Worm (Caenorhabditis elegans): ENCODE measurements around the gene disl-2.

Gene disl-2

DNA sequence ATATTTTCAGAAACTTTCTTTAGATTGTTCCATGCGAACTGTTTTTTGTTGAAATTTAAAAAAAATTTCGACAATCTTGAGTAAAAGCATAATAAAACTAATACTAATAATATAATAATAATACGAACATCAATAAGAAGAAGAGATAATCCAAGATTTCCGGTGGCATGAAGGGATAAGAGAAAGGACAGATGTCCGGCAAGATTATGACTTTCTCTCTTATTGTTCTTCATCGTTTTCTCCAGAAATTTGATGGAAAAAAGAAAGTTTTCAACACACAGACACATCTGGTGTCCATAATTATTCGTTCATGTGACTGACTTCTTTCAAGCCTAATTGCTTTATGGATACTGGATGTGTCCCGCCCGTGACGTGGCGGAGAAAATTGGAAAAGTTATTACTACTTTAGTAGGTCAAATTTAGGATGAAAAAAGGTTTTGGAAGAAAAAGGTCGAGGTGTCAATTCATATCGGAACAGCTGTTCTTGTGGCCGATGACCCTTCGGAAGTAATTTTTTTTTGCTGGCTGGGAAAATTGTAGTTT, 20.3 kb upstream of the disl-2 start:
- TF ChIP-seq zfh-2 (GFP tag; conservative IDR thresholded peaks at IDR 0.05) (no peak), nfyb-1 (GFP tag; IDR thresholded peaks at IDR 0.05) (no peak), snpc-1.3 (tag; optimal IDR thresholded peaks at IDR 0.05; ENCODE audit: insufficient read depth) (no peak), Y95B8A.8 (GFP tag; IDR thresholded peaks at IDR 0.05) (no peak), rcor-1 (GFP tag; IDR thresholded peaks at IDR 0.05) (no peak), B0019.2 (GFP tag; conservative IDR thresholded peaks at IDR 0.05) (no peak), hsf-1 (GFP tag; IDR thresholded peaks at IDR 0.05) (no peak), D2030.7 (GFP tag; IDR thresholded peaks at IDR 0.05) (no peak), xnd-1 (tag; optimal IDR thresholded peaks at IDR 0.05) (no peak), tbp1 (GFP tag; optimal IDR thresholded peaks at IDR 0.05) (no peak), nfya-1 (tag; optimal IDR thresholded peaks at IDR 0.05; ENCODE audit: borderline replicate concordance, insufficient read depth) (no peak), him-1 (tag; optimal IDR thresholded peaks at IDR 0.05) (no peak), ztf-18 (tag; optimal IDR thresholded peaks at IDR 0.05) (no peak)

ce11 chrIII:5423665-5424133, 19.3 kb upstream of the disl-2 start, which contains the start of gene dnj-24:
Gene dnj-24 (minus strand): TSS chrIII:5424083.
- TF ChIP-seq rcor-1 (GFP tag; IDR thresholded peaks at IDR 0.05): no peak
- TF ChIP-seq F10E7.11 (tag; optimal IDR thresholded peaks at IDR 0.05): no peak
- no peak for TF ChIP-seq ccch-3 (GFP tag; optimal IDR thresholded peaks at IDR 0.05)
- no peak for TF ChIP-seq zim-3 (tag; optimal IDR thresholded peaks at IDR 0.05)
- no peak for TF ChIP-seq ztf-18 (tag; optimal IDR thresholded peaks at IDR 0.05)

ce11 chrIII:5424363-5424762, 18.6 kb upstream of the disl-2 start:
- no peak for TF ChIP-seq ztf-6 (GFP tag; IDR thresholded peaks at IDR 0.05)
- peak; percentile 50; the same call in 1 of the 2 replicates for TF ChIP-seq hsf-1 (GFP tag; IDR thresholded peaks at IDR 0.05)

- peak; percentile 48 to 77 for TF ChIP-seq let-607 (tag; optimal IDR thresholded peaks at IDR 0.05)
- no peak for TF ChIP-seq akir-1 (GFP tag; optimal IDR thresholded peaks at IDR 0.05)
- peak; percentile 47 for TF ChIP-seq nhr-80 (tag; optimal IDR thresholded peaks at IDR 0.05)
Measured at ce11 chrIII:5427096-5427495, 15.9 kb upstream of the disl-2 start.

ce11 chrIII:5436306-5436705, 6.7 kb upstream of the disl-2 start:
- TF ChIP-seq ceh-100 (GFP tag; IDR thresholded peaks at IDR 0.05) (no peak), lin-54 (GFP tag; optimal IDR thresholded peaks at IDR 0.05) (no peak), chd-7 (tag; optimal IDR thresholded peaks at IDR 0.05) (no peak), Y67H2A.10 (GFP tag; conservative IDR thresholded peaks at IDR 0.05) (no peak), F49E8.2 (tag; optimal IDR thresholded peaks at IDR 0.05; ENCODE audit: insufficient read depth) (no peak), zim-3 (tag; optimal IDR thresholded peaks at IDR 0.05) (no peak), snpc-4 (GFP tag; optimal IDR thresholded peaks at IDR 0.05) (no peak), snpc-4 (tag; optimal IDR thresholded peaks at IDR 0.05) (no peak), zfh-2 (GFP tag; conservative IDR thresholded peaks at IDR 0.05) (no peak), cebp-1 (GFP tag; IDR thresholded peaks at IDR 0.05) (no peak), cebp-1 (tag; optimal IDR thresholded peaks at IDR 0.05) (no peak), somi-1 (GFP tag; optimal IDR thresholded peaks at IDR 0.05) (no peak), C17E4.6 (GFP tag; IDR thresholded peaks at IDR 0.05) (no peak), ama-1 (optimal IDR thresholded peaks at IDR 0.05) (no peak), ama-1 (GFP tag; optimal IDR thresholded peaks at IDR 0.05) (no peak), hlh-26 (GFP tag; conservative IDR thresholded peaks at IDR 0.05) (no peak), snpc-1.1 (tag; optimal IDR thresholded peaks at IDR 0.05; ENCODE audit: insufficient read depth) (no peak), tbp1 (GFP tag; optimal IDR thresholded peaks at IDR 0.05) (no peak), nhr-120 (GFP tag; IDR thresholded peaks at IDR 0.05) (no peak), cebp-2 (GFP tag; IDR thresholded peaks at IDR 0.05) (no peak), hlh-12 (tag; optimal IDR thresholded peaks at IDR 0.05) (no peak), B0019.2 (GFP tag; conservative IDR thresholded peaks at IDR 0.05) (no peak), ztf-26 (tag; optimal IDR thresholded peaks at IDR 0.05) (no peak)
